Fruit fly (Drosophila melanogaster) whole organism: ENCODE results near the gene CG14439.

Experiments used
- pan ChIP-seq: fragments of >200 bp; optimal IDR thresholded peaks from 2 replicates; lab custom pipeline; 2017
- psq ChIP-seq: fragments of >200 bp; optimal IDR thresholded peaks from 2 replicates; lab custom pipeline; 2017

- TF ChIP-seq pan = no peak
- TF ChIP-seq psq (lab: Kevin White, UChicago) = no peak
These were observed 45.3 kb upstream of the CG14439 start for dm6 chrX:6702028-6702433.
